Fruit fly (Drosophila melanogaster) whole organism, embryonic: ENCODE results near the gene fred.
A peak's percentile ranks its signal among the peaks of the same experiment; 100 is the strongest.

ENCODE experiments used
- Awh ChIP-seq: fragments of 200-800 bp; sonication (Bioruptor generic); IDR thresholded peaks from 2 replicates; pipeline ENCODE4, ENCODE4 v1.3.6; 2022; ENCODE audit warnings: missing biosample characterization, missing genetic modification characterization
- CG10147 ChIP-seq: fragments of 200-800 bp; sonication (Bioruptor generic); optimal IDR thresholded peaks from 2 replicates; lab custom pipeline; 2019; ENCODE audit warnings: missing biosample characterization, mild to moderate bottlenecking, missing genetic modification characterization, moderate library complexity
- CG10321 ChIP-seq: fragments of 200-800 bp; sonication (Bioruptor generic); IDR thresholded peaks from 2 replicates; pipeline ENCODE4 v1.3.6; 2022; ENCODE audit warnings: missing biosample characterization, missing genetic modification characterization
- CG10959 ChIP-seq: fragments of 200-800 bp; sonication (Bioruptor generic); IDR thresholded peaks from 2 replicates; pipeline ENCODE4 v1.3.6; 2022; ENCODE audit warnings: missing biosample characterization, missing genetic modification characterization
- CG12236 ChIP-seq: fragments of 200-800 bp; sonication (Bioruptor generic); optimal IDR thresholded peaks from 2 replicates; lab custom pipeline; 2016; ENCODE audit warnings: missing biosample characterization, missing genetic modification characterization
- CG1233 ChIP-seq: fragments of 200-800 bp; sonication (Bioruptor generic); optimal IDR thresholded peaks from 4 replicates; lab custom pipeline; 2018; ENCODE audit warnings: missing biosample characterization, mild to moderate bottlenecking, missing genetic modification characterization
- CG14965 ChIP-seq: fragments of 200-800 bp; sonication (Bioruptor generic); optimal IDR thresholded peaks from 2 replicates; lab custom pipeline; 2016; ENCODE audit warnings: missing biosample characterization, missing genetic modification characterization, borderline replicate concordance
- CG1602 ChIP-seq: fragments of 200-800 bp; sonication (Bioruptor generic); optimal IDR thresholded peaks from 3 replicates; lab custom pipeline; 2016; ENCODE audit warnings: missing biosample characterization, missing genetic modification characterization
- CG17361 ChIP-seq: fragments of 200-800 bp; sonication (Bioruptor generic); IDR thresholded peaks from 3 replicates; pipeline ENCODE4 v1.3.6; 2022; ENCODE audit warnings: missing biosample characterization, missing genetic modification characterization
- CG18011 ChIP-seq: fragments of 200-800 bp; sonication (Bioruptor generic); optimal IDR thresholded peaks from 2 replicates; lab custom pipeline; 2017; ENCODE audit warnings: missing biosample characterization, missing genetic modification characterization, mild to moderate bottlenecking, moderate library complexity, missing genotype
- CG18764 ChIP-seq: fragments of 200-800 bp; sonication (Bioruptor generic); optimal IDR thresholded peaks from 3 replicates; lab custom pipeline; 2016; ENCODE audit warnings: missing biosample characterization, missing genetic modification characterization
- CG2712 ChIP-seq: fragments of 200-800 bp; optimal IDR thresholded peaks from 3 replicates; lab custom pipeline; 2019; ENCODE audit warnings: missing biosample characterization, mild to moderate bottlenecking, missing genetic modification characterization, moderate library complexity
- CG31224 ChIP-seq: fragments of 200-800 bp; sonication (Bioruptor generic); IDR thresholded peaks from 2 replicates; pipeline ENCODE4 v1.3.6; 2022; ENCODE audit warnings: missing biosample characterization, missing genetic modification characterization
- CG3281 ChIP-seq: fragments of 200-800 bp; sonication (Bioruptor generic); optimal IDR thresholded peaks from 3 replicates; lab custom pipeline; 2017; ENCODE audit warnings: missing biosample characterization, mild to moderate bottlenecking, missing genetic modification characterization
- CG4360 ChIP-seq: fragments of 200-800 bp; sonication (Bioruptor generic); IDR thresholded peaks from 2 replicates; pipeline ENCODE4 v1.3.6; 2022; ENCODE audit warnings: missing biosample characterization, missing genetic modification characterization
- CG5953 ChIP-seq: fragments of 200-800 bp; sonication (Bioruptor generic); IDR thresholded peaks from 2 replicates; pipeline ENCODE4 v1.3.6; 2022; ENCODE audit warnings: missing biosample characterization, missing genetic modification characterization
- CG6175 ChIP-seq: fragments of 200-800 bp; sonication (Bioruptor generic); IDR thresholded peaks from 3 replicates; pipeline ENCODE4 v1.3.6; 2022; ENCODE audit warnings: missing biosample characterization, missing genetic modification characterization
- CG7357 ChIP-seq: fragments of 200-800 bp; sonication (Bioruptor generic); IDR thresholded peaks from 3 replicates; pipeline ENCODE4 v1.3.6; 2022; ENCODE audit warnings: missing biosample characterization, missing genetic modification characterization
- CG7839 ChIP-seq: fragments of 200-800 bp; sonication (Bioruptor generic); optimal IDR thresholded peaks from 3 replicates; lab custom pipeline; 2018; ENCODE audit warnings: missing biosample characterization, mild to moderate bottlenecking, missing genetic modification characterization, moderate library complexity
- CG7987 ChIP-seq: fragments of 200-800 bp; sonication (Bioruptor generic); optimal IDR thresholded peaks from 2 replicates; lab custom pipeline; 2018; ENCODE audit warnings: missing biosample characterization, mild to moderate bottlenecking, missing genetic modification characterization, moderate library complexity
- Chrac-16 ChIP-seq: fragments of 200-800 bp; sonication (Bioruptor generic); optimal IDR thresholded peaks from 3 replicates; lab custom pipeline; 2016; ENCODE audit warnings: missing biosample characterization, missing genetic modification characterization
- D19B ChIP-seq: fragments of 200-800 bp; sonication (Bioruptor generic); optimal IDR thresholded peaks from 2 replicates; lab custom pipeline; 2017; ENCODE audit warnings: missing biosample characterization, mild to moderate bottlenecking, missing genetic modification characterization
- Dek ChIP-seq: fragments of 200-800 bp; sonication (Bioruptor generic); optimal IDR thresholded peaks from 3 replicates; lab custom pipeline; 2019; ENCODE audit warnings: missing biosample characterization, mild to moderate bottlenecking, missing genetic modification characterization, moderate library complexity
- Doc3 ChIP-seq: fragments of 200-800 bp; sonication (Bioruptor generic); IDR thresholded peaks from 3 replicates; pipeline ENCODE4 v1.3.6; 2022; ENCODE audit warnings: missing biosample characterization, missing genetic modification characterization; ENCODE audit not compliant: partially characterized antibody
- Ets65A ChIP-seq: fragments of 200-800 bp; sonication (Bioruptor generic); peaks from one replicate; lab custom pipeline; 2016; ENCODE audit warnings: missing biosample characterization, missing genetic modification characterization
- HLH3B ChIP-seq: fragments of 200-800 bp; sonication (Bioruptor generic); IDR thresholded peaks from 2 replicates; pipeline ENCODE4 v1.3.6; 2022; ENCODE audit warnings: missing biosample characterization, missing genetic modification characterization
- Ravus ChIP-seq: fragments of 200-800 bp; sonication (Bioruptor generic); IDR thresholded peaks from 2 replicates; pipeline ENCODE4 v1.3.6; 2022; ENCODE audit warnings: missing biosample characterization, missing genetic modification characterization
- Usf ChIP-seq: fragments of 200-800 bp; sonication (Bioruptor generic); optimal IDR thresholded peaks from 2 replicates; lab custom pipeline; 2017; ENCODE audit warnings: missing genotype, missing biosample characterization, missing genetic modification characterization
- ase ChIP-seq: fragments of 200-800 bp; sonication (Bioruptor generic); IDR thresholded peaks from 3 replicates; pipeline ENCODE4 v1.3.6; 2022; ENCODE audit warnings: missing biosample characterization, missing genetic modification characterization
- chinmo ChIP-seq: fragments of 200-800 bp; sonication (Bioruptor generic); IDR thresholded peaks from 4 replicates; pipeline ENCODE4 v1.3.6; 2022; ENCODE audit warnings: missing biosample characterization, missing genetic modification characterization; ENCODE audit not compliant: partially characterized antibody
- crc ChIP-seq: fragments of 200-800 bp; sonication (Bioruptor generic); optimal IDR thresholded peaks from 2 replicates; lab custom pipeline; 2016; ENCODE audit warnings: missing biosample characterization, missing genetic modification characterization
- croc ChIP-seq: fragments of 200-800 bp; sonication (Bioruptor generic); conservative IDR thresholded peaks from 3 replicates; pipeline ENCODE4 v1.3.6; 2022; ENCODE audit warnings: missing biosample characterization, missing genetic modification characterization
- crol ChIP-seq: fragments of 200-800 bp; sonication (Bioruptor generic); IDR thresholded peaks from 2 replicates; pipeline ENCODE4 v1.3.6; 2022; ENCODE audit warnings: missing biosample characterization, missing genetic modification characterization
- dmrt11E ChIP-seq: fragments of 200-800 bp; sonication (Bioruptor generic); optimal IDR thresholded peaks from 3 replicates; lab custom pipeline; 2018; ENCODE audit warnings: missing biosample characterization, mild to moderate bottlenecking, missing genetic modification characterization, moderate library complexity
- exex ChIP-seq: fragments of 200-800 bp; sonication (Bioruptor generic); optimal IDR thresholded peaks from 4 replicates; lab custom pipeline; 2018; ENCODE audit warnings: missing biosample characterization, mild to moderate bottlenecking, missing genetic modification characterization, moderate library complexity
- gem ChIP-seq: fragments of 200-800 bp; sonication (Bioruptor generic); optimal IDR thresholded peaks from 2 replicates; lab custom pipeline; 2019; ENCODE audit warnings: missing biosample characterization, mild to moderate bottlenecking, missing genetic modification characterization, moderate library complexity
- gsb-n ChIP-seq: fragments of 200-800 bp; sonication (Bioruptor generic); optimal IDR thresholded peaks from 3 replicates; lab custom pipeline; 2018; ENCODE audit warnings: missing biosample characterization, mild to moderate bottlenecking, missing genetic modification characterization
- h ChIP-seq: fragments of >200 bp; optimal IDR thresholded peaks from 2 replicates; lab custom pipeline; 2017
- mirr ChIP-seq: fragments of 200-800 bp; sonication (Bioruptor generic); optimal IDR thresholded peaks from 3 replicates; lab custom pipeline; 2018; ENCODE audit warnings: missing biosample characterization, mild to moderate bottlenecking, missing genetic modification characterization
- nau ChIP-seq: fragments of 200-800 bp; sonication (Bioruptor generic); optimal IDR thresholded peaks from 3 replicates; lab custom pipeline; 2017; ENCODE audit warnings: missing biosample characterization, mild to moderate bottlenecking, missing genetic modification characterization, missing genetic modification reagents
- onecut ChIP-seq: fragments of 200-800 bp; sonication (Bioruptor generic); IDR thresholded peaks from 2 replicates; pipeline ENCODE4 v1.3.6; 2022; ENCODE audit warnings: missing biosample characterization, missing genetic modification characterization
- pita ChIP-seq: fragments of 200-800 bp; sonication (Bioruptor generic); optimal IDR thresholded peaks from 2 replicates; lab custom pipeline; 2017; ENCODE audit warnings: missing biosample characterization, mild to moderate bottlenecking, missing genetic modification characterization
- scrt ChIP-seq: fragments of 200-800 bp; sonication (Bioruptor generic); optimal IDR thresholded peaks from 2 replicates; lab custom pipeline; 2018; ENCODE audit warnings: missing biosample characterization, mild to moderate bottlenecking, missing genetic modification characterization, moderate library complexity
- sens ChIP-seq: fragments of 200-800 bp; sonication (Bioruptor generic); peaks from one replicate; lab custom pipeline; 2016; ENCODE audit warnings: missing biosample characterization, missing genetic modification characterization
- so ChIP-seq: fragments of 200-800 bp; sonication (Bioruptor generic); IDR thresholded peaks from 3 replicates; pipeline ENCODE4 v1.3.6; 2022; ENCODE audit warnings: missing biosample characterization, missing genetic modification characterization
- stc ChIP-seq: fragments of 200-800 bp; sonication (Bioruptor generic); IDR thresholded peaks from 2 replicates; pipeline ENCODE4 v1.3.6; 2022; ENCODE audit warnings: missing biosample characterization, missing genetic modification characterization
- tll ChIP-seq, 2 experiments: fragments of 200-800 bp in 1 of 2; fragments of >200 bp in 1 of 2; sonication (Bioruptor generic) in 1 of 2; optimal IDR thresholded peaks; 2 replicates each; lab custom pipeline; 2017 to 2019; ENCODE audit warnings: missing biosample characterization in 2 of 2, missing genetic modification characterization in 2 of 2, mild to moderate bottlenecking in 1 of 2, moderate library complexity in 1 of 2
- tna ChIP-seq: fragments of 200-800 bp; sonication (Bioruptor generic); IDR thresholded peaks from 2 replicates; pipeline ENCODE4 v1.3.6; 2022; ENCODE audit warnings: missing biosample characterization, missing genetic modification characterization; ENCODE audit not compliant: partially characterized antibody
- yki ChIP-seq: fragments of >200 bp; optimal IDR thresholded peaks from 3 replicates; lab custom pipeline; 2018

fred gene

DNA sequence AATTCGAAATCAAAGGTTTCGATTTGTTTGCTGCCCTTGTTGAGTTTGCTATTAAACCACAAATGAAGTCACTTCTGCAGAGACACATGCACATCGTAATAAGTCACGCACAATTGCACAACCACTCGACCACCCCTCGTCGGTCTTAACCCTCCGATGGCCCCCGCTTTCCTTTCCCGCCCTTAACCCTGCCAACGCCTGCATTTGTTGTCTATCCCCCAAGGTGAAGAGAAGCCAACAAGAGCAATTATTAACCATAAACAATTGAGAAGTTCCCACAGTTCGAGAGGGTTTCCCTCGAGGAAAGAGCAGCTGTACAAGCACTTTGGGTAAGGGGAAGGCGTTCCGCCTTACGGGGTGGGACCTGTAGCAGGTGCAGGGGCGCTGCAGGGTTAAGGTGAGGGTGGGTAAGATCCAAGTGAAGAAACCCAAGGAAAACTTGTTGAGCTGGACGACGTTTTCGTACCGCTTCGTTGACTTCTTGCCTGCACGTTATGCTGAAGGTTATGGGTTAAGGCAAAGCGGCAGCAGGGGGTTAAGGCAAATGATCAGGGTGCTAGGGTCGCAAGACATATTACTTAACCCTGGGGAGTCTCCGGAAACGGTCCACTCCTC lies 31.9 kb upstream of the fred start (continued):
- no peak for TF ChIP-seq CG12236
- TF ChIP-seq CG31224 (GFP tag; lab: Robert Waterston, UW) = no peak
- 0 out of 3 replicates have a peak, but pooled peaks have one; percentile 19 for TF ChIP-seq ase (GFP tag; lab: Robert Waterston, UW)
- TF ChIP-seq yki (lab: Kevin White, UChicago) = no peak
- no peak for TF ChIP-seq CG14965 (GFP tag; lab: Kevin White, UChicago)
- TF ChIP-seq Ets65A (GFP tag; lab: Kevin White, UChicago) = peak; percentile 81
- TF ChIP-seq scrt (GFP tag; lab: Kevin White, UChicago) = peak; percentile 72
- peak in 1 of 2 experiments; percentile 33 for TF ChIP-seq tll (GFP tag; optimal IDR thresholded peaks at IDR 0.05; lab: Kevin White, UChicago)
- no peak for TF ChIP-seq CG10147 (GFP tag; lab: Kevin White, UChicago)
- no peak for TF ChIP-seq Doc3 (GFP tag; lab: Robert Waterston, UW)
- peak; percentile 56 for TF ChIP-seq crol (GFP tag; lab: Robert Waterston, UW)
- no peak for TF ChIP-seq CG2712
- TF ChIP-seq CG3281 (GFP tag; lab: Kevin White, UChicago) = no peak
- no peak for TF ChIP-seq onecut
- TF ChIP-seq crc (GFP tag; lab: Kevin White, UChicago) = no peak
- TF ChIP-seq CG10959 (GFP tag; lab: Robert Waterston, UW) = peak; percentile 32; the same call in 1 of the 2 replicates
- TF ChIP-seq pita (GFP tag; lab: Kevin White, UChicago) = no peak
- no peak for TF ChIP-seq CG6175
- TF ChIP-seq Ravus (GFP tag; lab: Robert Waterston, UW) = no peak
- no peak for TF ChIP-seq CG1233 (GFP tag; lab: Kevin White, UChicago)
- no peak for TF ChIP-seq tna (GFP tag; lab: Robert Waterston, UW)
- no peak for TF ChIP-seq stc
- no peak for TF ChIP-seq CG18764 (GFP tag; lab: Kevin White, UChicago)
- TF ChIP-seq Chrac-16 (GFP tag; lab: Kevin White, UChicago) = no peak
- TF ChIP-seq nau (GFP tag; lab: Kevin White, UChicago) = no peak
- TF ChIP-seq gsb-n (tag; lab: Kevin White, UChicago) = no peak
- no peak for TF ChIP-seq exex (tag; lab: Kevin White, UChicago)
- TF ChIP-seq h (lab: Kevin White, UChicago) = no peak
- TF ChIP-seq so (GFP tag; lab: Robert Waterston, UW) = no peak
- TF ChIP-seq CG7987 (GFP tag; lab: Kevin White, UChicago) = no peak
- no peak for TF ChIP-seq mirr
- TF ChIP-seq sens (GFP tag; lab: Kevin White, UChicago) = peak; percentile 69
- TF ChIP-seq chinmo (GFP tag; lab: Robert Waterston, UW) = 0 out of 4 replicates have a peak, but pooled peaks have one; percentile 34
- TF ChIP-seq HLH3B = no peak
- TF ChIP-seq croc (GFP tag; lab: Robert Waterston, UW) = no peak
- no peak for TF ChIP-seq CG1602 (GFP tag; lab: Kevin White, UChicago)
- TF ChIP-seq CG5953 (GFP tag; lab: Robert Waterston, UW) = no peak
- TF ChIP-seq, all 482 proteins: peak for 16

DNA sequence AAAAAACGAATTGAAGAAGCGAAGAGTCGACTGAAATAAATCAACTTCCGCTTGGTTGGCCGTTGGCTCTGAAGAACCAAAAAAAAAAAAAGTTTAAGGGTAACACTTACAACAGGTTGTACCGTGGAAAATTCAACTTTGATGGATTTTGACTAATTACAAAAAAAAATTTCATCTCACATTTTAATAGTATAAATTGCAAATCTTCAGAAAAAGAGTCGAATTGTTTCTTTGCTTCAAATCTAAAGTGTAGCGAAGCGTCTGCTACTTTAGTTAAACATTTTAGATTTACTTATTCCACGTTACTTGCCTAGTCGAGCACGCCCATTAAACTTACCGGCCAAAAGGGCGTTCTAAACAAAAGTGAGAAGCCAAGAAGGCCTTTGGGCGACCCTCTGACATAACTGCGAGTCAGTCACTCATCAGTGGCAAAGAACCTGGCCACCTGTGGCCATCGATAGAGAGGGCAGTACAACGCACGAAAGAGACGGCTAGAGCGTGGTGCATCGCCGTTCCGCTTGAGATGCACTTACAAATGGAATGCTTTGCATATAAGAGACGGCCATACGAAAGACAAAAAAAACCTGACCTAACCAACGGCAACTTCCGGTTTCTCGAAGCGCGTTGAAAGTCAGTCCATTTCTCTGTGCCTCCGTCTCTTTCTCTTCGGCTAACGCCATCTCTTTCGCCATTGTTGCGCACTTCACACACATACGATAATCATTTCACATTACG lies 30.3 kb upstream of the fred start:
- TF ChIP-seq Awh (GFP tag; lab: Robert Waterston, UW) (0 out of 2 replicates have a peak, but pooled peaks have one; percentile 22), CG10321 (peak; percentile 72), CG17361 (GFP tag; lab: Robert Waterston, UW) (peak; percentile 44; the same call in 1 of the 3 replicates), Dek (tag; lab: Kevin White, UChicago) (no peak), CG4360 (GFP tag; lab: Robert Waterston, UW) (0 out of 2 replicates have a peak, but pooled peaks have one; percentile 29), dmrt11E (tag; lab: Kevin White, UChicago) (peak; percentile 48), CG7357 (no peak), HLH3B (no peak), gem (tag; lab: Kevin White, UChicago) (peak; percentile 33), CG18011 (GFP tag; lab: Kevin White, UChicago) (no peak), Usf (GFP tag; lab: Kevin White, UChicago) (no peak), D19B (GFP tag; lab: Kevin White, UChicago) (peak; percentile 10), CG7839 (tag; lab: Kevin White, UChicago) (peak; percentile 14)
